Fruit fly (Drosophila melanogaster) Kc167 (cell line): Measurements from ENCODE around the gene CG43897.

ENCODE experiments used
- Myc ChIP-seq: fragments of >200 bp; optimal IDR thresholded peaks from 2 replicates; lab custom pipeline; 2017; ENCODE audit warnings: missing external identifiers
- insv ChIP-seq: fragments of >200 bp; optimal IDR thresholded peaks from 3 replicates; lab custom pipeline; 2018; ENCODE audit warnings: missing external identifiers
- psq ChIP-seq: fragments of >200 bp; optimal IDR thresholded peaks from 2 replicates; lab custom pipeline; 2017; ENCODE audit warnings: missing external identifiers

dm6 chr3L:9845980-9846538, 32.4 kb downstream of the CG43897 start:
- TF ChIP-seq insv, result no peak
- TF ChIP-seq Myc, result no peak
- no peak for TF ChIP-seq psq (lab: Kevin White, UChicago)
